Fruit fly (Drosophila melanogaster) whole organism, adult: Measurements from ENCODE around the gene Ucp4A.

Source experiments
- CG12768 ChIP-seq: fragments of 200-800 bp; sonication (Bioruptor generic); optimal IDR thresholded peaks from 2 replicates; lab custom pipeline; 2017; ENCODE audit warnings: missing biosample characterization, missing genetic modification characterization, mild to moderate bottlenecking, moderate library complexity, missing genetic modification reagents
- Hr96 ChIP-seq: fragments of 200-800 bp; sonication (Bioruptor generic); optimal IDR thresholded peaks from 2 replicates; lab custom pipeline; 2016; ENCODE audit warnings: missing biosample characterization, missing genetic modification characterization
- bab1 ChIP-seq: fragments of 200-800 bp; sonication (Bioruptor generic); optimal IDR thresholded peaks from 3 replicates; lab custom pipeline; 2019; ENCODE audit warnings: missing biosample characterization, mild to moderate bottlenecking, missing genetic modification characterization, moderate library complexity
- cnc ChIP-seq, 2 experiments: fragments of >200 bp; optimal IDR thresholded peaks; 2 replicates each; lab custom pipeline; 2017
- kay ChIP-seq: fragments of 200-800 bp; sonication (Bioruptor generic); peaks from one replicate; lab custom pipeline; 2016; ENCODE audit warnings: missing biosample characterization, missing genetic modification characterization, borderline replicate concordance
- tj ChIP-seq: fragments of 200-800 bp; sonication (Bioruptor generic); optimal IDR thresholded peaks from 3 replicates; lab custom pipeline; 2017; ENCODE audit warnings: missing biosample characterization, mild to moderate bottlenecking, missing genetic modification characterization, moderate library complexity

dm6 chrX:17833986-17834385 lies 10.8 kb upstream of the Ucp4A start:
- TF ChIP-seq Hr96 (GFP tag; lab: Kevin White, UChicago), result no peak
- TF ChIP-seq cnc (optimal IDR thresholded peaks at IDR 0.05; lab: Kevin White, UChicago), result no peak
- no peak for TF ChIP-seq CG12768 (GFP tag; lab: Kevin White, UChicago)
- TF ChIP-seq bab1 (GFP tag; lab: Kevin White, UChicago), result no peak
- no peak for TF ChIP-seq tj (GFP tag; lab: Kevin White, UChicago)
- TF ChIP-seq kay (GFP tag; lab: Kevin White, UChicago), result no peak
